Fruit fly (Drosophila melanogaster) whole organism, pupa: ENCODE measurements around the gene CG43680.
A peak's percentile ranks its signal among the peaks of the same experiment; 100 is the strongest.

Source experiments
- CG10348 ChIP-seq: fragments of 200-800 bp; sonication (Bioruptor generic); IDR thresholded peaks from 2 replicates; pipeline ENCODE4 v1.3.6; 2022; ENCODE audit warnings: missing biosample characterization, missing genetic modification characterization
- CG12605 ChIP-seq: fragments of 200-800 bp; sonication (Bioruptor generic); IDR thresholded peaks from 2 replicates; pipeline ENCODE4 v1.3.6; 2022; ENCODE audit warnings: missing biosample characterization, missing genetic modification characterization
- CG13204 ChIP-seq: fragments of 200-800 bp; sonication (Bioruptor generic); optimal IDR thresholded peaks from 2 replicates; lab custom pipeline; 2018; ENCODE audit warnings: missing biosample characterization, mild to moderate bottlenecking, missing genetic modification characterization, moderate library complexity
- CG14655 ChIP-seq: fragments of 200-800 bp; sonication (Bioruptor generic); optimal IDR thresholded peaks from 3 replicates; lab custom pipeline; 2017; ENCODE audit warnings: mild to moderate bottlenecking, missing biosample characterization, missing genetic modification reagents, missing genetic modification characterization
- CG15710 ChIP-seq: fragments of 200-800 bp; sonication (Bioruptor generic); optimal IDR thresholded peaks from 2 replicates; lab custom pipeline; 2018; ENCODE audit warnings: missing biosample characterization, mild to moderate bottlenecking, missing genetic modification characterization, moderate library complexity
- CG17806 ChIP-seq: fragments of 200-800 bp; sonication (Bioruptor generic); optimal IDR thresholded peaks from 2 replicates; lab custom pipeline; 2018; ENCODE audit warnings: missing biosample characterization, mild to moderate bottlenecking, missing genetic modification characterization, moderate library complexity
- CG32121 ChIP-seq: fragments of 200-800 bp; sonication (Bioruptor generic); IDR thresholded peaks from 2 replicates; pipeline ENCODE4 v1.3.6; 2022; ENCODE audit warnings: missing biosample characterization, missing genetic modification characterization
- CG34367 ChIP-seq: fragments of 200-800 bp; sonication (Bioruptor generic); optimal IDR thresholded peaks from 2 replicates; lab custom pipeline; 2018; ENCODE audit warnings: missing biosample characterization, mild to moderate bottlenecking, missing genetic modification characterization
- CG4496 ChIP-seq: fragments of 200-800 bp; sonication (Bioruptor generic); IDR thresholded peaks from 3 replicates; pipeline ENCODE4 v1.3.6; 2022; ENCODE audit warnings: missing biosample characterization, missing genetic modification characterization
- CG8159 ChIP-seq: fragments of 200-800 bp; sonication (Bioruptor generic); optimal IDR thresholded peaks from 3 replicates; lab custom pipeline; 2018; ENCODE audit warnings: missing biosample characterization, mild to moderate bottlenecking, missing genetic modification characterization, moderate library complexity
- CG8301 ChIP-seq: fragments of 200-800 bp; sonication (Bioruptor generic); optimal IDR thresholded peaks from 2 replicates; lab custom pipeline; 2018; ENCODE audit warnings: missing biosample characterization, mild to moderate bottlenecking, missing genetic modification characterization
- CG9948 ChIP-seq: fragments of 200-800 bp; sonication (Bioruptor generic); optimal IDR thresholded peaks from 2 replicates; lab custom pipeline; 2018; ENCODE audit warnings: missing biosample characterization, mild to moderate bottlenecking, missing genetic modification characterization, moderate library complexity
- D1 ChIP-seq: fragments of 200-800 bp; sonication (Bioruptor generic); optimal IDR thresholded peaks from 2 replicates; lab custom pipeline; 2018; ENCODE audit warnings: missing biosample characterization, mild to moderate bottlenecking, missing genetic modification characterization, moderate library complexity
- EcR ChIP-seq: fragments of 200-800 bp; sonication (Bioruptor generic); optimal IDR thresholded peaks from 3 replicates; lab custom pipeline; 2019; ENCODE audit warnings: missing biosample characterization, missing genetic modification characterization, mild to moderate bottlenecking, moderate library complexity, missing genetic modification reagents
- Ets98B ChIP-seq: fragments of 200-800 bp; sonication (Bioruptor generic); IDR thresholded peaks from 2 replicates; pipeline ENCODE4 v1.3.6; 2022; ENCODE audit warnings: missing biosample characterization, missing genetic modification characterization
- Pif1A ChIP-seq: fragments of 200-800 bp; sonication (Bioruptor generic); optimal IDR thresholded peaks from 3 replicates; lab custom pipeline; 2016; ENCODE audit warnings: missing biosample characterization, missing genetic modification characterization
- Pif1B ChIP-seq: fragments of 200-800 bp; sonication (Bioruptor generic); optimal IDR thresholded peaks from 3 replicates; lab custom pipeline; 2016; ENCODE audit warnings: missing biosample characterization, missing genetic modification characterization
- Snoo ChIP-seq: fragments of 200-800 bp; sonication (Bioruptor generic); optimal IDR thresholded peaks from 3 replicates; lab custom pipeline; 2017; ENCODE audit warnings: missing biosample characterization, mild to moderate bottlenecking, missing genetic modification characterization, inconsistent platforms
- fd96Ca ChIP-seq: fragments of 200-800 bp; sonication (Bioruptor generic); IDR thresholded peaks from 3 replicates; pipeline ENCODE4 v1.3.6; 2022; ENCODE audit warnings: missing biosample characterization, missing genetic modification characterization
- gl ChIP-seq: fragments of 200-800 bp; sonication (Bioruptor generic); optimal IDR thresholded peaks from 2 replicates; lab custom pipeline; 2018; ENCODE audit warnings: missing biosample characterization, mild to moderate bottlenecking, missing genetic modification characterization
- rn ChIP-seq: fragments of 200-800 bp; sonication (Bioruptor generic); IDR thresholded peaks from 2 replicates; pipeline ENCODE4 v1.3.6; 2022; ENCODE audit warnings: missing biosample characterization, missing genetic modification characterization

Gene CG43680

DNA sequence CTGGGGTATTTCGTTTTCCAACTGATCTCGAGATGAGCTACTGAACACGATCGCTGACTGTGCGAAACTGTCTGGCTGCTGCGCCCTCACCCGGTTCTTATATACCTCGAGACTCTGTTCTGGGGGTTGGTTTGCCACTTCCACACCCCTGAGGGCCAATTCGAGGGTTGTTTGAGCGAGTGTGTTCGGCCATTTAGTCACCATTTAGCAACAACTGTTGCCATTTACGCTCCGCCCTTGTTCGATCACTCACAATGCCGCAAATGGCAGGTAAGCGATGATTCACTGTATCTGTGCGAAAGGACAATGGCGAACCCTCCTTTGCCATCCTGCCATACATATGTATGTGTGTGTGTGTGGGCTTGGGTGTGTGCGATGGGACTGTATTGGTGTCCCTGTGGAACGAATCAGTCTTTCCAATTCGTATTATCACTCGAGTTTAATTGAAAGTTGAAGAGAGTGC is 9.2 kb downstream of the CG43680 start, which contains the start of gene ind:
ind (minus strand) TSS at position 51 of the 463 bp plus-strand sequence.
- no peak for TF ChIP-seq D1 (tag; lab: Kevin White, UChicago)
- no peak for TF ChIP-seq Pif1B (GFP tag; lab: Kevin White, UChicago)
- TF ChIP-seq fd96Ca (GFP tag; lab: Robert Waterston, UW): no peak
- no peak for TF ChIP-seq EcR (GFP tag; lab: Kevin White, UChicago)
- no peak for TF ChIP-seq CG17806
- TF ChIP-seq CG32121: no peak
- no peak for TF ChIP-seq CG4496 (GFP tag; lab: Robert Waterston, UW)
- TF ChIP-seq CG34367 (tag; lab: Kevin White, UChicago): no peak
- no peak for TF ChIP-seq CG13204
- no peak for TF ChIP-seq Ets98B (GFP tag; lab: Robert Waterston, UW)
- TF ChIP-seq rn (GFP tag; lab: Robert Waterston, UW): no peak
- no peak for TF ChIP-seq CG14655
- no peak for TF ChIP-seq Snoo (tag; lab: Kevin White, UChicago)
- TF ChIP-seq CG15710: no peak
- TF ChIP-seq CG9948: no peak
- TF ChIP-seq CG10348: no peak
- no peak for TF ChIP-seq Pif1A (GFP tag; lab: Kevin White, UChicago)
- no peak for TF ChIP-seq gl (tag; lab: Kevin White, UChicago)

dm6 chr3L:15043465-15043864 is 9.7 kb downstream of the CG43680 start:
- no peak for TF ChIP-seq Snoo (tag; lab: Kevin White, UChicago)
- TF ChIP-seq Pif1B (GFP tag; lab: Kevin White, UChicago): no peak
- TF ChIP-seq CG15710: no peak
- no peak for TF ChIP-seq CG34367 (tag; lab: Kevin White, UChicago)
- no peak for TF ChIP-seq EcR (GFP tag; lab: Kevin White, UChicago)
- no peak for TF ChIP-seq CG8159
- no peak for TF ChIP-seq fd96Ca (GFP tag; lab: Robert Waterston, UW)
- no peak for TF ChIP-seq CG13204
- TF ChIP-seq CG14655: no peak
- TF ChIP-seq CG8301 (tag; lab: Kevin White, UChicago): no peak

- TF ChIP-seq CG14655 (no peak), CG8301 (tag; lab: Kevin White, UChicago) (no peak), Pif1B (GFP tag; lab: Kevin White, UChicago) (no peak), CG8159 (no peak), CG34367 (tag; lab: Kevin White, UChicago) (no peak), fd96Ca (GFP tag; lab: Robert Waterston, UW) (no peak), CG10348 (no peak), D1 (tag; lab: Kevin White, UChicago) (no peak), CG4496 (GFP tag; lab: Robert Waterston, UW) (no peak), gl (tag; lab: Kevin White, UChicago) (no peak), EcR (GFP tag; lab: Kevin White, UChicago) (no peak), CG32121 (no peak), CG9948 (no peak)
Measured at dm6 chr3L:15042470-15042869, 10.7 kb downstream of the CG43680 start, which contains the start of gene Rpn12R. Rpn12R (minus strand) TSS chr3L:15042570.

DNA sequence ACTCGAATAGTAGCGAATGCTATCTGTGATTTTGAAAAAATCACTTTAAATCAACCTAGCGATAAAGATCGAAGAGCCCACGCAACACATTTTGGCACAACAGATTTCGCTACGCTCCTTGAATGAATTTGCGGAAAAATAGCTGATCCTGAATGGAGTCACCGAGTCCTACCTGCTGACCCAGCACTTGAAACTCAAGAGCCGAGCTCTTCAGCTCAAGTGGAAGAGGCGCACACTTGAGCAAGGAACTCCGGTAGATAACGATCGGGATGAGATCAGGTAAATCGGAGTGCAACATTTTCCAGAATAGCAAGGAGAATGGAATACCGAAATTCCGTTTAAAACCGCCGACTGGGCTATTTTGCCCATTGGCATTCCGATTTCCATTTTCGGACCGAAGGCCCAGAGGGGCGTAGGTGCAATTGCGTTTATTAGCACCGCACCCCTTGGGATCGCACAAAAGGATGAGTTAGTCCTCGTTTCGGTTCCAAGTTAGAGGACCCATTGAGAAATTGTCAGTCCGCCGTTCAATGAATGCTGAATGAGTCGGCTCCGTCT is 12.7 kb downstream of the CG43680 start:
- TF ChIP-seq gl (tag; lab: Kevin White, UChicago) (no peak), rn (GFP tag; lab: Robert Waterston, UW) (no peak), CG32121 (no peak), Snoo (tag; lab: Kevin White, UChicago) (no peak), CG14655 (no peak), CG9948 (no peak), CG15710 (no peak), CG8301 (tag; lab: Kevin White, UChicago) (no peak), CG17806 (no peak), D1 (tag; lab: Kevin White, UChicago) (no peak), fd96Ca (GFP tag; lab: Robert Waterston, UW) (no peak), CG10348 (no peak), Pif1B (GFP tag; lab: Kevin White, UChicago) (no peak), CG12605 (GFP tag; lab: Robert Waterston, UW) (no peak), CG13204 (no peak), CG34367 (tag; lab: Kevin White, UChicago) (no peak), EcR (GFP tag; lab: Kevin White, UChicago) (no peak), Ets98B (GFP tag; lab: Robert Waterston, UW) (no peak), CG8159 (no peak)

- TF ChIP-seq gl (tag; lab: Kevin White, UChicago) (no peak), rn (GFP tag; lab: Robert Waterston, UW) (no peak), CG17806 (no peak), Pif1A (GFP tag; lab: Kevin White, UChicago) (no peak), Pif1B (GFP tag; lab: Kevin White, UChicago) (no peak), CG9948 (no peak)
Measured at dm6 chr3L:15039510-15039909, 13.6 kb downstream of the CG43680 start.

- TF ChIP-seq CG9948: no peak
- no peak for TF ChIP-seq CG17806
- TF ChIP-seq Pif1A (GFP tag; lab: Kevin White, UChicago): peak; percentile 5
- peak; percentile 31 for TF ChIP-seq CG14655
- peak; percentile 41 for TF ChIP-seq CG8159
- TF ChIP-seq Ets98B (GFP tag; lab: Robert Waterston, UW): no peak
Measured at dm6 chr3L:15035585-15035984, 17.6 kb downstream of the CG43680 start.

dm6 chr3L:15034714-15035076 is 18.5 kb downstream of the CG43680 start:
- TF ChIP-seq CG4496 (GFP tag; lab: Robert Waterston, UW): no peak
- no peak for TF ChIP-seq fd96Ca (GFP tag; lab: Robert Waterston, UW)
- TF ChIP-seq CG17806: no peak
- TF ChIP-seq Snoo (tag; lab: Kevin White, UChicago): no peak
- TF ChIP-seq Ets98B (GFP tag; lab: Robert Waterston, UW): no peak
- no peak for TF ChIP-seq EcR (GFP tag; lab: Kevin White, UChicago)
- no peak for TF ChIP-seq rn (GFP tag; lab: Robert Waterston, UW)
